Worm (Caenorhabditis elegans): ENCODE measurements around the gene C49C8.5.

ce11 chrIV:8673733-8674375 lies 20.4 kb upstream of the C49C8.5 start:
- no peak for TF ChIP-seq hlh-6 (tag; optimal IDR thresholded peaks at IDR 0.05)
- TF ChIP-seq ceh-45 (GFP tag; IDR thresholded peaks at IDR 0.05): no peak
- no peak for TF ChIP-seq ama-1 (optimal IDR thresholded peaks at IDR 0.05)

Data from whole organism, late embryonic.